Worm (Caenorhabditis elegans) whole organism, L4 larva: Measurements from ENCODE around the gene F54E2.1.

Experiments
- Y5F2A.4 ChIP-seq: fragments of 200-800 bp; sonication (Bioruptor generic); optimal IDR thresholded peaks from 2 replicates; lab custom pipeline; 2018; ENCODE audit warnings: mild to moderate bottlenecking, missing genetic modification characterization, missing compliant biosample characterization
- aha-1 ChIP-seq: fragments of 150-350 bp; peaks from one replicate; lab custom pipeline; 2014; ENCODE audit warnings: missing biosample characterization, missing genetic modification characterization
- lsy-2 ChIP-seq, 2 experiments: fragments of 150-350 bp in 1 of 2; sonication (generic microtip) in 1 of 2; optimal IDR thresholded peaks; 2 replicates each; lab custom pipeline; 2014 to 2017; ENCODE audit warnings: missing biosample characterization in 2 of 2, missing genetic modification characterization in 2 of 2
- unc-39 ChIP-seq: sonication (generic microtip); optimal IDR thresholded peaks from 2 replicates; lab custom pipeline; 2017; ENCODE audit warnings: missing biosample characterization, missing genetic modification characterization
- unc-62 ChIP-seq, 3 experiments: fragments of 150-350 bp in 1 of 3; sonication (generic microtip); optimal IDR thresholded peaks in 2 of 3; peaks in 1 of 3; 1 replicate in 1 of 3; 2 replicates in 2 of 3; lab custom pipeline; 2014 to 2017; ENCODE audit warnings: missing biosample characterization in 3 of 3, missing genetic modification characterization in 3 of 3, missing genetic modification reagents in 3 of 3, missing genotype in 1 of 3

Gene F54E2.1

ce11 chrV:2859738-2860137 is 49.5 kb downstream of the F54E2.1 start, which contains the start of gene srj-54:
Gene srj-54, minus strand, starts transcription at chrV:2859838.
- no peak for TF ChIP-seq unc-39 (tag; lab: Kevin White, UChicago)
- peak in 1 of 2 experiments; percentile 74 for TF ChIP-seq unc-62 (GFP tag; optimal IDR thresholded peaks at IDR 0.05 in 1 of 2; lab: Kevin White, UChicago)
- TF ChIP-seq unc-62 (tag; optimal IDR thresholded peaks at IDR 0.05; lab: Kevin White, UChicago) = no peak

ce11 chrV:2861505-2861904 is 51.3 kb downstream of the F54E2.1 start, which contains the start of gene srh-270:
Gene srh-270, minus strand, starts transcription at chrV:2861605.
- no peak for TF ChIP-seq lsy-2 (tag; optimal IDR thresholded peaks at IDR 0.05; lab: Kevin White, UChicago)
- TF ChIP-seq Y5F2A.4 = no peak
- TF ChIP-seq aha-1 (tag; lab: Kevin White, UChicago) = peak; percentile 2
- TF ChIP-seq unc-62 (GFP tag; optimal IDR thresholded peaks at IDR 0.05 in 1 of 2; lab: Kevin White, UChicago) = peak in 1 of 2 experiments; percentile 17
- no peak for TF ChIP-seq unc-62 (tag; optimal IDR thresholded peaks at IDR 0.05; lab: Kevin White, UChicago)
- TF ChIP-seq, all 104 proteins: peak for 2
